Fruit fly (Drosophila melanogaster): Measurements from ENCODE around the gene CG42718.

Gene CG42718

dm6 chr3L:16301153-16301552 is 19.9 kb downstream of the CG42718 start, which contains the start of gene CG4982:
TSS of gene CG4982 (plus strand) at chr3L:16301453.
- TF ChIP-seq Eip93F (GFP tag; optimal IDR thresholded peaks at IDR 0.05) (no peak), Ets21C (GFP tag; optimal IDR thresholded peaks at IDR 0.05) (no peak), OdsH (GFP tag; optimal IDR thresholded peaks at IDR 0.05) (no peak), eg (GFP tag; IDR thresholded peaks at IDR 0.05) (no peak), Lpt (GFP tag; optimal IDR thresholded peaks at IDR 0.05) (no peak), CG3919 (GFP tag; optimal IDR thresholded peaks at IDR 0.05) (no peak), CG11902 (GFP tag; optimal IDR thresholded peaks at IDR 0.05) (no peak), Eip75B (GFP tag; optimal IDR thresholded peaks at IDR 0.05) (no peak)

- TF ChIP-seq eg (GFP tag; IDR thresholded peaks at IDR 0.05) = no peak
- no peak for TF ChIP-seq CG6808 (GFP tag; optimal IDR thresholded peaks at IDR 0.05)
Measured at dm6 chr3L:16295447-16295846, 25.6 kb downstream of the CG42718 start, which contains the start of gene CG4962. TSS of gene CG4962 (minus strand) at chr3L:16295547.

- TF ChIP-seq CG32006 (GFP tag; optimal IDR thresholded peaks at IDR 0.05) (no peak), OdsH (GFP tag; optimal IDR thresholded peaks at IDR 0.05) (no peak), dac (GFP tag; optimal IDR thresholded peaks at IDR 0.05) (no peak), CG11762 (GFP tag; optimal IDR thresholded peaks at IDR 0.05; ENCODE audit: insufficient read depth) (no peak), eg (GFP tag; IDR thresholded peaks at IDR 0.05) (no peak), CG3919 (GFP tag; optimal IDR thresholded peaks at IDR 0.05) (peak; percentile 22), Hr39 (GFP tag; optimal IDR thresholded peaks at IDR 0.05) (no peak), CG7368 (GFP tag; optimal IDR thresholded peaks at IDR 0.05) (no peak), CG6163 (GFP tag; IDR thresholded peaks at IDR 0.05) (0 out of 3 replicates have a peak, but pooled peaks have one; percentile 30)
Measured at dm6 chr3L:16291678-16292077, 29.4 kb downstream of the CG42718 start.

- TF ChIP-seq ss (GFP tag; optimal IDR thresholded peaks at IDR 0.05) (no peak), OdsH (GFP tag; optimal IDR thresholded peaks at IDR 0.05) (no peak), pdm3 (GFP tag; optimal IDR thresholded peaks at IDR 0.05) (no peak)
Measured at dm6 chr3L:16290850-16291249, 30.2 kb downstream of the CG42718 start, which contains the start of gene CG13045. TSS of gene CG13045 (minus strand) at chr3L:16290950.

- TF ChIP-seq CG10631 (GFP tag; optimal IDR thresholded peaks at IDR 0.05) (peak; percentile 33), OdsH (GFP tag; optimal IDR thresholded peaks at IDR 0.05) (peak; percentile 26), CG8119 (GFP tag; IDR thresholded peaks at IDR 0.05) (peak; percentile 46; the same call in 1 of the 3 replicates), Hr4 (GFP tag; optimal IDR thresholded peaks at IDR 0.05) (peak; percentile 18), Sox14 (GFP tag; optimal IDR thresholded peaks at IDR 0.05) (no peak), spab (GFP tag; optimal IDR thresholded peaks at IDR 0.05) (peak; percentile 12), fd85E (GFP tag; optimal IDR thresholded peaks at IDR 0.05) (no peak), pdm3 (GFP tag; optimal IDR thresholded peaks at IDR 0.05) (peak; percentile 10), CG1621 (tag; optimal IDR thresholded peaks at IDR 0.05) (peak; percentile 12), Eip78C (GFP tag) (peak; percentile 73), CG32006 (GFP tag; optimal IDR thresholded peaks at IDR 0.05) (peak; percentile 25), CG15336 (GFP tag; IDR thresholded peaks at IDR 0.05) (peak; percentile 8; the same call in 1 of the 2 replicates), CG6163 (GFP tag; IDR thresholded peaks at IDR 0.05) (0 out of 3 replicates have a peak, but pooled peaks have one; percentile 45), Ets96B (tag; optimal IDR thresholded peaks at IDR 0.05) (peak; percentile 14), CG31627 (GFP tag; optimal IDR thresholded peaks at IDR 0.05) (no peak), CG34406 (GFP tag; optimal IDR thresholded peaks at IDR 0.05) (peak; percentile 5), Eip93F (GFP tag; optimal IDR thresholded peaks at IDR 0.05) (no peak), acj6 (GFP tag; optimal IDR thresholded peaks at IDR 0.05) (peak; percentile 30), CG11762 (GFP tag; optimal IDR thresholded peaks at IDR 0.05; ENCODE audit: insufficient read depth) (peak; percentile 15), achi (GFP tag; optimal IDR thresholded peaks at IDR 0.05) (peak; percentile 23), CG11902 (GFP tag; optimal IDR thresholded peaks at IDR 0.05) (no peak), CG10669 (GFP tag; optimal IDR thresholded peaks at IDR 0.05) (peak; percentile 4), CG11294 (GFP tag; IDR thresholded peaks at IDR 0.05) (no peak), eg (GFP tag; IDR thresholded peaks at IDR 0.05) (peak; percentile 14; the same call in 1 of the 3 replicates)
Measured at dm6 chr3L:16289067-16289466, 32.0 kb downstream of the CG42718 start.

Data from whole organism, prepupa.